Fruit fly (Drosophila melanogaster): ENCODE data around the gene CG17329.

DNA sequence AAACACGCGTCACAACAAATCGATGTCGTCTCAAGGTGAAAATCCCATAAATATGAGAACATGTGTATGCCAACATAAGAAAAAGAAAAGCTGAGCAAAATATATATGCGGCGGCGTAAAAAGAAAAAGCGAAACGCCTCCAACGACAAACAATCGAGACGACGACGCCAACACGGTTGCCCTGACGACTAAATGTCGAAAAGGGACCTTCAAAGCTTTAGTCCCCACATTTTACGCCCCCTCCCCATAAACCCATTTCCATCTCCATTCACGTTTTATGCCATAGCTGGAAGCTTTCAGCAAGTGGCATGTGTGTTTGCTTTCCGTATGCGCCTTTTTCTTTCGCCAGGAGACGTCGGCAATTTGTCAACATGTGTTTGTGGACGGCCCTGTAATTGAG lies 13.2 kb upstream of the CG17329 start:
- TF ChIP-seq dsf (GFP tag; optimal IDR thresholded peaks at IDR 0.05; ENCODE audit: borderline replicate concordance) (no peak), ey (GFP tag; optimal IDR thresholded peaks at IDR 0.05) (no peak), woc (GFP tag; optimal IDR thresholded peaks at IDR 0.05) (no peak), foxo (GFP tag; optimal IDR thresholded peaks at IDR 0.05) (no peak)

All from whole organism, wandering third instar larva.